Fruit fly (Drosophila melanogaster): ENCODE results near the gene mrn.

- TF ChIP-seq kay (GFP tag; ENCODE audit: borderline replicate concordance): peak; percentile 92
- peak; percentile 74 for TF ChIP-seq Mnt (GFP tag; optimal IDR thresholded peaks at IDR 0.05)
Observed at dm6 chr3L:15566484-15566955, 13.8 kb downstream of the mrn start.

Data from whole organism, adult.